Fruit fly (Drosophila melanogaster) whole organism, embryonic: ENCODE results near the gene Idi.

ENCODE experiments used
- Adf1 ChIP-seq: fragments of 200-800 bp; sonication (Bioruptor generic); IDR thresholded peaks from 2 replicates; pipeline ENCODE4 v1.3.6; 2022; ENCODE audit warnings: missing biosample characterization, missing genetic modification characterization
- Awh ChIP-seq: fragments of 200-800 bp; sonication (Bioruptor generic); IDR thresholded peaks from 2 replicates; pipeline ENCODE4, ENCODE4 v1.3.6; 2022; ENCODE audit warnings: missing biosample characterization, missing genetic modification characterization
- CG11504 ChIP-seq: fragments of 200-800 bp; sonication (Bioruptor generic); optimal IDR thresholded peaks from 3 replicates; lab custom pipeline; 2019; ENCODE audit warnings: missing biosample characterization, mild to moderate bottlenecking, missing genetic modification characterization, moderate library complexity
- CG11696 ChIP-seq: fragments of 200-800 bp; sonication (Bioruptor generic); IDR thresholded peaks from 2 replicates; pipeline ENCODE4 v1.3.6; 2022; ENCODE audit warnings: missing biosample characterization, missing genetic modification characterization
- CG12071 ChIP-seq: fragments of 200-800 bp; sonication (Bioruptor generic); optimal IDR thresholded peaks from 3 replicates; lab custom pipeline; 2018; ENCODE audit warnings: missing biosample characterization, mild to moderate bottlenecking, missing genetic modification characterization
- CG12104 ChIP-seq: fragments of 200-800 bp; sonication (Bioruptor generic); optimal IDR thresholded peaks from 3 replicates; lab custom pipeline; 2016; ENCODE audit warnings: missing biosample characterization, missing genetic modification characterization
- CG12942 ChIP-seq: fragments of 200-800 bp; sonication (Bioruptor generic); optimal IDR thresholded peaks from 3 replicates; lab custom pipeline; 2016; ENCODE audit warnings: missing biosample characterization, missing genetic modification characterization
- CG17328 ChIP-seq: fragments of 200-800 bp; sonication (Bioruptor generic); IDR thresholded peaks from 2 replicates; pipeline ENCODE4 v1.3.6; 2022; ENCODE audit warnings: missing biosample characterization, missing genetic modification characterization
- CG18476 ChIP-seq: fragments of 200-800 bp; sonication (Bioruptor generic); optimal IDR thresholded peaks from 2 replicates; lab custom pipeline; 2016; ENCODE audit warnings: missing biosample characterization, mild to moderate bottlenecking, missing genetic modification characterization
- CG2120 ChIP-seq: fragments of 200-800 bp; sonication (Bioruptor generic); optimal IDR thresholded peaks from 3 replicates; lab custom pipeline; 2016; ENCODE audit warnings: missing biosample characterization, missing genetic modification characterization
- CG32767 ChIP-seq: fragments of 200-800 bp; sonication (Bioruptor generic); IDR thresholded peaks from 2 replicates; pipeline ENCODE4 v1.3.6; 2022; ENCODE audit warnings: missing biosample characterization, missing genetic modification characterization
- CG3281 ChIP-seq: fragments of 200-800 bp; sonication (Bioruptor generic); optimal IDR thresholded peaks from 3 replicates; lab custom pipeline; 2017; ENCODE audit warnings: missing biosample characterization, mild to moderate bottlenecking, missing genetic modification characterization
- CG33213 ChIP-seq: fragments of 200-800 bp; sonication (Bioruptor generic); optimal IDR thresholded peaks from 3 replicates; lab custom pipeline; 2016; ENCODE audit warnings: missing biosample characterization, missing genetic modification characterization
- CG4282 ChIP-seq: fragments of 200-800 bp; sonication (Bioruptor generic); optimal IDR thresholded peaks from 2 replicates; lab custom pipeline; 2016; ENCODE audit warnings: missing biosample characterization, missing genetic modification characterization
- CG4617 ChIP-seq: fragments of 200-800 bp; sonication (Bioruptor generic); optimal IDR thresholded peaks from 3 replicates; lab custom pipeline; 2016; ENCODE audit warnings: missing biosample characterization, missing genetic modification characterization, borderline replicate concordance
- CG4854 ChIP-seq: fragments of 200-800 bp; sonication (Bioruptor generic); optimal IDR thresholded peaks from 2 replicates; lab custom pipeline; 2016; ENCODE audit warnings: missing biosample characterization, missing genetic modification characterization, inconsistent platforms
- CG8388 ChIP-seq: fragments of 200-800 bp; sonication (Bioruptor generic); optimal IDR thresholded peaks from 2 replicates; lab custom pipeline; 2019; ENCODE audit warnings: missing biosample characterization, mild to moderate bottlenecking, missing genetic modification characterization, moderate library complexity
- CG9437 ChIP-seq: fragments of 200-800 bp; sonication (Bioruptor generic); optimal IDR thresholded peaks from 2 replicates; lab custom pipeline; 2018; ENCODE audit warnings: missing biosample characterization, mild to moderate bottlenecking, missing genetic modification characterization
- CG9876 ChIP-seq: fragments of 200-800 bp; sonication (Bioruptor generic); optimal IDR thresholded peaks from 2 replicates; lab custom pipeline; 2016; ENCODE audit warnings: missing biosample characterization, missing genetic modification characterization
- CHES-1-like ChIP-seq: fragments of 200-800 bp; sonication (Bioruptor generic); optimal IDR thresholded peaks from 2 replicates; lab custom pipeline; 2016; ENCODE audit warnings: missing biosample characterization, missing genetic modification characterization
- Chrac-16 ChIP-seq: fragments of 200-800 bp; sonication (Bioruptor generic); optimal IDR thresholded peaks from 3 replicates; lab custom pipeline; 2016; ENCODE audit warnings: missing biosample characterization, missing genetic modification characterization
- ERR ChIP-seq: fragments of 200-800 bp; sonication (Bioruptor generic); optimal IDR thresholded peaks from 2 replicates; lab custom pipeline; 2016; ENCODE audit warnings: missing biosample characterization, missing genetic modification characterization
- Elba2 ChIP-seq: fragments of 200-800 bp; sonication (Bioruptor generic); optimal IDR thresholded peaks from 3 replicates; lab custom pipeline; 2016; ENCODE audit warnings: missing biosample characterization, missing genetic modification characterization
- Gug ChIP-seq: fragments of 200-800 bp; sonication (Bioruptor generic); IDR thresholded peaks from 4 replicates; pipeline ENCODE4 v1.3.6; 2022; ENCODE audit warnings: missing biosample characterization, missing genetic modification characterization
- HLH3B ChIP-seq: fragments of 200-800 bp; sonication (Bioruptor generic); IDR thresholded peaks from 2 replicates; pipeline ENCODE4 v1.3.6; 2022; ENCODE audit warnings: missing biosample characterization, missing genetic modification characterization
- HmgD ChIP-seq: fragments of 200-800 bp; sonication (Bioruptor generic); optimal IDR thresholded peaks from 3 replicates; lab custom pipeline; 2016; ENCODE audit warnings: missing biosample characterization, missing genetic modification characterization
- HmgZ ChIP-seq: fragments of 200-800 bp; sonication (Bioruptor generic); optimal IDR thresholded peaks from 2 replicates; lab custom pipeline; 2018; ENCODE audit warnings: missing biosample characterization, mild to moderate bottlenecking, missing genetic modification characterization
- Jarid2 ChIP-seq: fragments of 200-800 bp; sonication (Bioruptor generic); optimal IDR thresholded peaks from 3 replicates; lab custom pipeline; 2017; ENCODE audit warnings: mild to moderate bottlenecking, missing biosample characterization, missing genetic modification reagents, missing genetic modification characterization
- Optix ChIP-seq: fragments of 200-800 bp; sonication (Bioruptor generic); IDR thresholded peaks from 3 replicates; pipeline ENCODE4 v1.3.6; 2022; ENCODE audit warnings: missing biosample characterization, missing genetic modification characterization
- Pdp1 ChIP-seq, 2 experiments: fragments of 200-800 bp; sonication (Bioruptor generic); optimal IDR thresholded peaks; 3 replicates each; lab custom pipeline; 2016; ENCODE audit warnings: missing biosample characterization in 2 of 2, missing genetic modification characterization in 2 of 2, mild to moderate bottlenecking in 1 of 2, moderate library complexity in 1 of 2
- Spps ChIP-seq: fragments of 200-800 bp; sonication (Bioruptor generic); optimal IDR thresholded peaks from 2 replicates; lab custom pipeline; 2018; ENCODE audit warnings: missing biosample characterization, mild to moderate bottlenecking, missing genetic modification characterization
- Sry-β ChIP-seq: fragments of 200-800 bp; sonication (Bioruptor generic); optimal IDR thresholded peaks from 2 replicates; lab custom pipeline; 2018; ENCODE audit warnings: missing biosample characterization, mild to moderate bottlenecking, missing genetic modification characterization, moderate library complexity
- Taf1 ChIP-seq: fragments of 200-800 bp; sonication (Bioruptor generic); IDR thresholded peaks from 2 replicates; pipeline ENCODE4 v1.3.6; 2022; ENCODE audit warnings: missing biosample characterization, missing genetic modification characterization
- Xbp1 ChIP-seq: fragments of 200-800 bp; sonication (Bioruptor generic); optimal IDR thresholded peaks from 3 replicates; lab custom pipeline; 2016; ENCODE audit warnings: missing biosample characterization, mild to moderate bottlenecking, missing genetic modification characterization
- caup ChIP-seq: fragments of 200-800 bp; sonication (Bioruptor generic); optimal IDR thresholded peaks from 3 replicates; lab custom pipeline; 2017; ENCODE audit warnings: missing biosample characterization, mild to moderate bottlenecking, missing genetic modification characterization, moderate library complexity; ENCODE audit not compliant: severe bottlenecking
- chinmo ChIP-seq: fragments of 200-800 bp; sonication (Bioruptor generic); IDR thresholded peaks from 4 replicates; pipeline ENCODE4 v1.3.6; 2022; ENCODE audit warnings: missing biosample characterization, missing genetic modification characterization; ENCODE audit not compliant: partially characterized antibody
- dysf ChIP-seq: fragments of 200-800 bp; sonication (Bioruptor generic); IDR thresholded peaks from 3 replicates; pipeline ENCODE4 v1.3.6; 2022; ENCODE audit warnings: missing biosample characterization, missing genetic modification characterization
- emc ChIP-seq: fragments of 200-800 bp; sonication (Bioruptor generic); optimal IDR thresholded peaks from 2 replicates; lab custom pipeline; 2016; ENCODE audit warnings: missing biosample characterization, missing genetic modification characterization
- ems ChIP-seq: fragments of 200-800 bp; sonication (Bioruptor generic); optimal IDR thresholded peaks from 3 replicates; lab custom pipeline; 2016; ENCODE audit warnings: missing biosample characterization, missing genetic modification characterization
- en ChIP-seq: fragments of 200-800 bp; sonication (Bioruptor generic); optimal IDR thresholded peaks from 2 replicates; lab custom pipeline; 2016; ENCODE audit warnings: missing biosample characterization, missing genetic modification characterization
- gsb ChIP-seq: fragments of 200-800 bp; sonication (Bioruptor generic); IDR thresholded peaks from 2 replicates; pipeline ENCODE4 v1.3.6; 2022; ENCODE audit warnings: missing biosample characterization, missing genetic modification characterization
- nom ChIP-seq: fragments of 200-800 bp; sonication (Bioruptor generic); optimal IDR thresholded peaks from 2 replicates; lab custom pipeline; 2017; ENCODE audit warnings: missing biosample characterization, missing genetic modification characterization, mild to moderate bottlenecking, moderate library complexity, missing genetic modification reagents
- peb ChIP-seq: fragments of 200-800 bp; sonication (Bioruptor generic); IDR thresholded peaks from 2 replicates; pipeline ENCODE4 v1.3.6; 2022; ENCODE audit warnings: missing biosample characterization, missing genetic modification characterization
- pita ChIP-seq: fragments of 200-800 bp; sonication (Bioruptor generic); optimal IDR thresholded peaks from 2 replicates; lab custom pipeline; 2017; ENCODE audit warnings: missing biosample characterization, mild to moderate bottlenecking, missing genetic modification characterization
- scrt ChIP-seq: fragments of 200-800 bp; sonication (Bioruptor generic); optimal IDR thresholded peaks from 2 replicates; lab custom pipeline; 2018; ENCODE audit warnings: missing biosample characterization, mild to moderate bottlenecking, missing genetic modification characterization, moderate library complexity
- sd ChIP-seq: fragments of 200-800 bp; sonication (Bioruptor generic); optimal IDR thresholded peaks from 3 replicates; lab custom pipeline; 2018; ENCODE audit warnings: missing biosample characterization, mild to moderate bottlenecking, missing genetic modification characterization, moderate library complexity
- so ChIP-seq: fragments of 200-800 bp; sonication (Bioruptor generic); IDR thresholded peaks from 3 replicates; pipeline ENCODE4 v1.3.6; 2022; ENCODE audit warnings: missing biosample characterization, missing genetic modification characterization
- tio ChIP-seq: fragments of 200-800 bp; sonication (Bioruptor generic); optimal IDR thresholded peaks from 2 replicates; lab custom pipeline; 2017; ENCODE audit warnings: missing biosample characterization, missing genetic modification characterization, inconsistent platforms
- vnd ChIP-seq: fragments of 200-800 bp; sonication (Bioruptor generic); IDR thresholded peaks from 3 replicates; pipeline ENCODE4 v1.3.6; 2022; ENCODE audit warnings: missing biosample characterization, missing genetic modification characterization; ENCODE audit not compliant: partially characterized antibody
- wdn ChIP-seq: fragments of 200-800 bp; sonication (Bioruptor generic); IDR thresholded peaks from 2 replicates; pipeline ENCODE4 v1.3.6; 2022; ENCODE audit warnings: missing biosample characterization, missing genetic modification characterization

Gene Idi

DNA sequence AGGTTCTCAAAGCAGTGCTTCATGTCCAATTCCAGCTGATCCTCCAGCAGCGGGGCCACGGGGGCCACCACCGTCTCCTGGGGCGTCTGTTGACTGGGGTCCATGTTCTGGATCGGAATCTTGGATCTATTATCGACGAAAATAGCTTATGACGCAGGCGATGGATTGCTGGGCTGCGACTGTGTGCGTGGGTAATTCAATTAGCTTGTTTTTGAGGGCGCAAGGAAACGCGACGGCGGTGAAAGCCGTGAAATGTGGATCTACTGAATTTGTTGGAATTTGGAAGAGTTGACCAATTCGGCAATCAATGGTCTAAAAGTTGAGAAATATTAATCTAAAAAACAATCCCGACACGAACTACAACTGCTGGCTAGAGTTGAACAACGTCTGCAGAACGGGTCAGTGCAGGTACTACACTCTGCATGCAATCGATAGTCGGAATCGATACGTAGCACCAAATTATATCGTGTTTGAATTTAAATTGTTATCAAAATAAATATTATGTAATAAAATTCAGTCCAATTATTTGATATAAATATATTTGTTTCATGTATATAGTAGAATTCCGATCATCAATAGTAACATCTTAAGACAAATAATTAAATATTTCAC lies 3.6 kb downstream of the Idi start, which contains the start of gene CG3308 (continued):
- TF ChIP-seq CG12071 (GFP tag; lab: Kevin White, UChicago) (no peak), CG4854 (peak; percentile 28), HmgD (GFP tag; lab: Kevin White, UChicago) (peak; percentile 7), ems (GFP tag; lab: Kevin White, UChicago) (peak; percentile 67), CG3281 (GFP tag; lab: Kevin White, UChicago) (peak; percentile 14), nom (GFP tag; lab: Kevin White, UChicago) (peak; percentile 44), so (GFP tag; lab: Robert Waterston, UW) (no peak), CG33213 (GFP tag; lab: Kevin White, UChicago) (peak; percentile 49), vnd (peak; percentile 77), wdn (no peak), CG4617 (peak; percentile 90), en (GFP tag; lab: Kevin White, UChicago) (no peak), Adf1 (GFP tag; lab: Robert Waterston, UW) (peak; percentile 30; the same call in 1 of the 2 replicates), CG12942 (GFP tag; lab: Kevin White, UChicago) (peak; percentile 15), Awh (GFP tag; lab: Robert Waterston, UW) (no peak), Sry-β (GFP tag; lab: Kevin White, UChicago) (peak; percentile 2), peb (0 out of 2 replicates have a peak, but pooled peaks have one; percentile 8), gsb (GFP tag; lab: Robert Waterston, UW) (no peak), Chrac-16 (GFP tag; lab: Kevin White, UChicago) (no peak), HmgZ (tag; lab: Kevin White, UChicago) (peak; percentile 74), CHES-1-like (GFP tag; lab: Kevin White, UChicago) (peak; percentile 22), tio (GFP tag; lab: Kevin White, UChicago) (no peak), caup (GFP tag; lab: Kevin White, UChicago) (peak; percentile 76), dysf (no peak), CG9437 (GFP tag; lab: Kevin White, UChicago) (no peak), scrt (no peak), Xbp1 (GFP tag; lab: Kevin White, UChicago) (peak; percentile 56), CG9876 (GFP tag; lab: Kevin White, UChicago) (peak; percentile 20), CG2120 (GFP tag; lab: Kevin White, UChicago) (peak; percentile 64), CG18476 (GFP tag; lab: Kevin White, UChicago) (peak; percentile 24), Optix (no peak), Elba2 (GFP tag; lab: Kevin White, UChicago) (no peak), CG32767 (no peak), Jarid2 (GFP tag; lab: Kevin White, UChicago) (no peak), Pdp1 (GFP tag; optimal IDR thresholded peaks at IDR 0.05; lab: Kevin White, UChicago) (peak in 1 of 2 experiments; percentile 95), Spps (tag; lab: Kevin White, UChicago) (no peak), Taf1 (GFP tag; lab: Robert Waterston, UW) (no peak), ERR (no peak), CG11696 (no peak), CG8388 (GFP tag; lab: Kevin White, UChicago) (no peak), emc (GFP tag; lab: Kevin White, UChicago) (no peak), chinmo (GFP tag; lab: Robert Waterston, UW) (peak; percentile 86; the same call in 3 of the 4 replicates), pita (GFP tag; lab: Kevin White, UChicago) (no peak), CG4282 (GFP tag; lab: Kevin White, UChicago) (no peak), sd (peak; percentile 26), CG17328 (no peak), CG12104 (GFP tag; lab: Kevin White, UChicago) (no peak), HLH3B (no peak), CG11504 (no peak), Gug (GFP tag; lab: Robert Waterston, UW) (peak; percentile 40; the same call in 1 of the 4 replicates)
